Fruit fly (Drosophila melanogaster): Measurements from ENCODE around the gene ru.

ru gene

DNA sequence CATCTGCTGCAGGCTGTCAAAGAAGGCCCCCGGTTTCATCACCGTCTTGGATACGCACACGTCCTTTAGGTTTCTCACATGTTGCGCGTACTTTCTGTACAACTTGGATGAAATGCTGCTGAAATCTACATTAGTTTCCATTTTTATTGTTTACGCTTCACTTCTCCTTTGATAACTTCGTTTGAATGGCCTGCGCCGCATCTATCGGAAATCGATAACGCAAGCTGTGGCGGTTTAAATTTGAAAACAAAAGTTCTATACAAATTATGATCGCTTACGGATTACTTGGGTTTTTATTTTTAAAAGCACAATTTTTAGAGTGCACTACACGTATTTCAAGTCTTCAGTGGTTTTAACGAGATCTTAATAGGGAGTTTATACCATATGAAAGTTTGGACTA is 37.5 kb upstream of the ru start, which contains the start of gene msd5 (continued):
- TF ChIP-seq sna (GFP tag; IDR thresholded peaks at IDR 0.05; ENCODE audit: partially characterized antibody), result peak; percentile 39; the same call in 1 of the 2 replicates
- TF ChIP-seq phol (tag; optimal IDR thresholded peaks at IDR 0.05), result peak; percentile 10
- TF ChIP-seq unc-4 (GFP tag; IDR thresholded peaks at IDR 0.05; ENCODE audit: partially characterized antibody), result peak; percentile 34; the same call in 1 of the 2 replicates
- TF ChIP-seq shn (GFP tag; optimal IDR thresholded peaks at IDR 0.05), result no peak
- TF ChIP-seq CG8089 (GFP tag; optimal IDR thresholded peaks at IDR 0.05), result no peak
- TF ChIP-seq CG7963 (GFP tag; IDR thresholded peaks at IDR 0.05; ENCODE audit: partially characterized antibody), result peak; percentile 66
- TF ChIP-seq Myb (GFP tag; optimal IDR thresholded peaks at IDR 0.05), result peak; percentile 42
- no peak for TF ChIP-seq Ets65A (GFP tag)
- TF ChIP-seq CkIIα-i1 (GFP tag; IDR thresholded peaks at IDR 0.05), result no peak
- TF ChIP-seq amos (GFP tag; IDR thresholded peaks at IDR 0.05; ENCODE audit: partially characterized antibody), result peak; percentile 14; the same call in 1 of the 2 replicates
- TF ChIP-seq Sry-β (GFP tag; optimal IDR thresholded peaks at IDR 0.05), result no peak
- TF ChIP-seq sc (optimal IDR thresholded peaks at IDR 0.05), result no peak
- TF ChIP-seq sc (GFP tag; optimal IDR thresholded peaks at IDR 0.05), result no peak
- TF ChIP-seq pzg (GFP tag; optimal IDR thresholded peaks at IDR 0.05), result peak; percentile 28
- 0 out of 3 replicates have a peak, but pooled peaks have one; percentile 47 for TF ChIP-seq hb (GFP tag; IDR thresholded peaks at IDR 0.05; ENCODE audit: partially characterized antibody)
- TF ChIP-seq CG31441 (GFP tag; IDR thresholded peaks at IDR 0.05), result no peak
- TF ChIP-seq zen2 (GFP tag; IDR thresholded peaks at IDR 0.05; ENCODE audit: partially characterized antibody), result 0 out of 3 replicates have a peak, but pooled peaks have one; percentile 52
- TF ChIP-seq Spps (tag; optimal IDR thresholded peaks at IDR 0.05), result no peak
- no peak for TF ChIP-seq HLH54F (GFP tag; optimal IDR thresholded peaks at IDR 0.05)
- no peak for TF ChIP-seq dm (GFP tag; optimal IDR thresholded peaks at IDR 0.05)
- TF ChIP-seq Doc2 (GFP tag; IDR thresholded peaks at IDR 0.05), result no peak
- TF ChIP-seq Scr (GFP tag; IDR thresholded peaks at IDR 0.05; ENCODE audit: partially characterized antibody), result peak; percentile 53
- TF ChIP-seq chinmo (GFP tag; IDR thresholded peaks at IDR 0.05; ENCODE audit: partially characterized antibody), result 0 out of 4 replicates have a peak, but pooled peaks have one; percentile 62
- no peak for TF ChIP-seq Vsx1 (GFP tag; optimal IDR thresholded peaks at IDR 0.05)
- TF ChIP-seq sima (GFP tag; optimal IDR thresholded peaks at IDR 0.05), result no peak
- TF ChIP-seq hbn (GFP tag; IDR thresholded peaks at IDR 0.05; ENCODE audit: partially characterized antibody), result peak; percentile 21; the same call in 1 of the 2 replicates
- TF ChIP-seq nerfin-1 (tag; optimal IDR thresholded peaks at IDR 0.05), result no peak
- no peak for TF ChIP-seq Med (GFP tag)
- no peak for TF ChIP-seq Sox100B (GFP tag; optimal IDR thresholded peaks at IDR 0.05)
- TF ChIP-seq CG2116 (GFP tag; optimal IDR thresholded peaks at IDR 0.05), result peak; percentile 28
- no peak for TF ChIP-seq knrl (GFP tag; IDR thresholded peaks at IDR 0.05; ENCODE audit: partially characterized antibody)
- peak; percentile 67; the same call in 2 of the 3 replicates for TF ChIP-seq CG6791 (GFP tag; IDR thresholded peaks at IDR 0.05; ENCODE audit: partially characterized antibody)

DNA sequence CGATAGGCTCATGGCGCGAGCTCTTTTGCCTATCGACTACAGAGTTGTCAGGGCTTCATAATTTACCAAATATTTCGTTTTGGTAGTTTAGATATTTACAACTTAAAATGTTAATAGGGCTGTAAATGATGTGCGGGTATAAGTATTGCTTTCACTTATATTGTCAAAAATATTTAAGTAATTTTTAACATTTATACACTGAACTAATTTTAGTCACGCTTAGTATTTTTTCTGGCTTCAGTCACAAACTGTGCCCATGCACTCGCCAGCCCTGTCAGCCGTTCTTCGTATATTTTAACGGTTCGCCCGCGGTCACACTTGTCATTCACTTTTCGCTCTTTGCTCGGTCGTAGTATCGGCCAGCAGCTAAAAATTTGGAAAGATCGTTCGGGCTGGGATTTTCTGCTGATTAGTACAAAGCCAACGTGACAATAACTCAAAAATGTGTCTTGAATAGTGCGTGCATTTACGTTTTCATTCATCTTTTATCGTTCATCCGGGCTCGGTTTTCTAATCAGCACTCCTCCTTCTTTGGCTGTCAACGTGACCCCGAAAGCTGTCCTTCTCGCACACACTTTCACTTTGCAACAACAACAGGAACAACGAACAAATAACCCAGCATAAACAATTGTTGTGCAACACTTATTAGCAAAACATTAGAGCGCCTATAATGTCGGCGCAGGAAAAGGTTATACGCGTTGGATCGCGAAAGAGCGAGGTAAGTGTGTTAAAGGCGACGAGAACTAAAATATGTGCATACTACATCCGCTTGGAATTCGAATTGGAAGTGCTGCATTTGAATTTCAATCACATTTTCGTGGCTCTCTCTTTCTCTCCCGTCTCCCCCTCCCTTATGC is 35.6 kb upstream of the ru start, which contains the start of the genes Hmbs and CG2211:
Gene Hmbs (plus strand): TSS at position 319 of the 857 bp plus-strand sequence.
Gene CG2211 (minus strand): TSS at position 789 of the 857 bp plus-strand sequence.
- peak; percentile 68; the same call in 2 of the 3 replicates for TF ChIP-seq gce (GFP tag; IDR thresholded peaks at IDR 0.05)
- peak; percentile 23 for TF ChIP-seq Hand (GFP tag; optimal IDR thresholded peaks at IDR 0.05)
- TF ChIP-seq YL-1 (GFP tag; optimal IDR thresholded peaks at IDR 0.05), result peak; percentile 57
- no peak for TF ChIP-seq corto (GFP tag; optimal IDR thresholded peaks at IDR 0.05)
- peak; percentile 87 for TF ChIP-seq tx (GFP tag; optimal IDR thresholded peaks at IDR 0.05)
- TF ChIP-seq CG14441 (GFP tag; IDR thresholded peaks at IDR 0.05), result peak; percentile 83
- peak; percentile 75 for TF ChIP-seq CG1024 (GFP tag; IDR thresholded peaks at IDR 0.05)
- peak; percentile 35; the same call in 1 of the 3 replicates for TF ChIP-seq sr (GFP tag; IDR thresholded peaks at IDR 0.05)
- peak; percentile 69 for TF ChIP-seq BEAF-32 (GFP tag; optimal IDR thresholded peaks at IDR 0.05)
- TF ChIP-seq CG7372 (GFP tag; IDR thresholded peaks at IDR 0.05), result peak; percentile 82
- peak; percentile 76 for TF ChIP-seq CG12769 (tag; optimal IDR thresholded peaks at IDR 0.05)
- TF ChIP-seq MTF-1 (GFP tag; optimal IDR thresholded peaks at IDR 0.05; ENCODE audit: borderline replicate concordance), result peak; percentile 68
- TF ChIP-seq CG32532 (GFP tag; IDR thresholded peaks at IDR 0.05), result peak; percentile 90
- peak; percentile 77 for TF ChIP-seq twi (tag; optimal IDR thresholded peaks at IDR 0.05)
- TF ChIP-seq CG7786 (GFP tag; optimal IDR thresholded peaks at IDR 0.05), result peak; percentile 89
- TF ChIP-seq ac (GFP tag; optimal IDR thresholded peaks at IDR 0.05), result no peak
- TF ChIP-seq usp (GFP tag; optimal IDR thresholded peaks at IDR 0.05), result no peak

All from whole organism, embryonic.